Worm (Caenorhabditis elegans) whole organism, L3 larva: ENCODE measurements around the gene srw-117.

ENCODE experiments used
- ZK546.5 ChIP-seq: sonication (generic microtip); optimal IDR thresholded peaks from 2 replicates; lab custom pipeline; 2017; ENCODE audit warnings: missing biosample characterization, missing genetic modification characterization
- ama-1 ChIP-seq: fragments of 150-350 bp; optimal IDR thresholded peaks from 2 replicates; lab custom pipeline; 2018
- elt-3 ChIP-seq, 3 experiments: fragments of 150-350 bp in 1 of 3; sonication (generic microtip) in 2 of 3; optimal IDR thresholded peaks; 2 replicates in 2 of 3; 4 replicates in 1 of 3; lab custom pipeline; 2014 to 2017; ENCODE audit warnings: missing biosample characterization in 3 of 3, missing genetic modification characterization in 3 of 3
- nhr-25 ChIP-seq: sonication (generic microtip); optimal IDR thresholded peaks from 2 replicates; lab custom pipeline; 2017; ENCODE audit warnings: missing biosample characterization, missing genetic modification characterization
- nhr-77 ChIP-seq: fragments of 150-350 bp; optimal IDR thresholded peaks from 2 replicates; lab custom pipeline; 2014; ENCODE audit warnings: missing biosample characterization, missing genetic modification characterization

DNA sequence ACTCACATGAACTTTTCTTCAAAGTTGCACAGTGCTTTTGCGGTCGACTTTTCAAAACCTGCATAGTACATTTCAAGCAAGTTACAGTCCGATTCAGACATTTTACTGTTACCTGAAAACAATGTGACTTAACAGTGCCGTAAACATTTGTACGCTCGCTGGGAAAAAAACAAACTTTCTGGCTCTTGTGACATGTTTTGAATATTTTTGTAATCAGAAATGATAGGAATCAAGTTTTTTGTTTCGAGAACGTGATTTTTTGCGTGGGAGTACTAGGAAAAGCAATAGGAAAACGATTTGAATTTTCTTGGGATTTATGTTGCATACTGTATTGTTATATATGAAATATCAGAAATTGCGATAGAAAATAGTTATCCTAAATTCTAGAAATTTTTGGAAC, 12.9 kb upstream of the srw-117 start, which contains the start of gene srw-120:
- TF ChIP-seq ZK546.5 (tag; lab: Kevin White, UChicago) (no peak), nhr-77 (tag; lab: Kevin White, UChicago) (no peak), nhr-25 (tag; lab: Kevin White, UChicago) (no peak), elt-3 (tag; optimal IDR thresholded peaks at IDR 0.05; lab: Kevin White, UChicago) (no peak), ama-1 (lab: Kevin White, UChicago) (no peak)
